Worm (Caenorhabditis elegans): ENCODE data around the gene pbo-5.
A peak's percentile ranks its signal among the peaks of the same experiment; 100 is the strongest.

The pbo-5 gene

DNA sequence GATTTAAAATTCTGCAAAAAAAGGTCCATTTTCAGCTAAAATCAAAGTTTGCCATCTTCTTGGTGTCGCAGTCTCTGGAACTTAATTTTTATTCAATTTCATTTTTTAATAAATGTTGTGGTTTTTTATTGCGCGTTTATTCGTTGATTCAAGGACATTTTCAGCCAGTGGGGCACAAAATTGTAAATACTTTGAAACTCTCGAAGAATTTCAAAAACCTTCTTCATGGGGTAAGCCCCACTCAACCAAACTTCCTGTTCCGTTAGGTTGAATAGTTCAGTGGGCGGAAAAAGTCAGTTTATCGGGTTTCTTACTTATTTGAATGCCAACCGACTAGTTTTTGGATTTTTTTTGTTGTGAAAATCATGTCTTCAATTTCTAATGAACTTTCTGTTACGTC lies 5.1 kb upstream of the pbo-5 start, which contains the start of gene ttll-9:
ttll-9 (plus strand) TSS at position 301 of the 400 bp plus-strand sequence.
- TF ChIP-seq aly-2 (tag; optimal IDR thresholded peaks at IDR 0.05) (no peak), nhr-77 (tag; optimal IDR thresholded peaks at IDR 0.05) (no peak), nhr-129 (tag; optimal IDR thresholded peaks at IDR 0.05) (no peak), ztf-1 (GFP tag; conservative IDR thresholded peaks at IDR 0.05) (no peak), C34F6.9 (tag; optimal IDR thresholded peaks at IDR 0.05) (no peak)

DNA sequence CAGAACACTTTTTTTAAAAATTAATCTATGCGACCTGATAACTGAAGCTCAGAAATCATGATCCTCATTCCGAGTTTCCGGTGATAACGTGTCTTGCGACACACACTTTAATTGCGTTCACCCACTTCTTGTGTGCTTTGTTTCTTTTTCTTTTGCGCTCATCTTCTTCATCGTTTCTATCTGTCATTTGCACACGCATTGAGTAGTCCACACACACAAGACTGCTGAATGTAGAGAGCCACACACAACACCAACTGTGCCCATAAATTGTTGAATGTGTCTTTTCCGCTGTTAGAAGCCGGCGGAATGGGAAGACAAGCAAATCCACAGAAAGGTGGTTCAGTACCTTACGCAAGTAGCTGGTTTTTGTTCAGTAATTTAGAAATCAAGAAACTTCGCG lies 5.1 kb downstream of the pbo-5 start:
- TF ChIP-seq nhr-129 (tag; optimal IDR thresholded peaks at IDR 0.05) = peak; percentile 26
- no peak for TF ChIP-seq ama-1 (optimal IDR thresholded peaks at IDR 0.05)
- no peak for TF ChIP-seq sma-9 (GFP tag; optimal IDR thresholded peaks at IDR 0.05)
- no peak for TF ChIP-seq sma-9 (tag; optimal IDR thresholded peaks at IDR 0.05)
- TF ChIP-seq Y55F3AM.14 (GFP tag; optimal IDR thresholded peaks at IDR 0.05) = no peak
- no peak for TF ChIP-seq F13H6.1 (tag; optimal IDR thresholded peaks at IDR 0.05)

Measured in whole organism, L2 larva.